Worm (Caenorhabditis elegans) whole organism, L3 larva: ENCODE measurements around the gene Y43D4A.1.

Source experiments
- R02D3.7 ChIP-seq: fragments of 150-350 bp; optimal IDR thresholded peaks from 2 replicates; lab custom pipeline; 2014; ENCODE audit warnings: missing biosample characterization, missing genetic modification characterization
- egl-27 ChIP-seq: sonication (generic microtip); optimal IDR thresholded peaks from 4 replicates; lab custom pipeline; 2017; ENCODE audit warnings: missing biosample characterization, missing genetic modification reagents, missing genetic modification characterization
- fkh-10 ChIP-seq: sonication (generic microtip); optimal IDR thresholded peaks from 2 replicates; lab custom pipeline; 2017; ENCODE audit warnings: missing biosample characterization, missing genetic modification reagents, missing genetic modification characterization
- nhr-11 ChIP-seq: fragments of 150-350 bp; optimal IDR thresholded peaks from 2 replicates; lab custom pipeline; 2014; ENCODE audit warnings: missing biosample characterization, missing genetic modification characterization
- pqm-1 ChIP-seq: fragments of 150-350 bp; optimal IDR thresholded peaks from 2 replicates; lab custom pipeline; 2017; ENCODE audit warnings: missing biosample characterization, missing genetic modification characterization, inconsistent platforms
- skn-1 ChIP-seq: fragments of 150-350 bp; optimal IDR thresholded peaks from 2 replicates; lab custom pipeline; 2014; ENCODE audit warnings: missing biosample characterization, missing genetic modification characterization
- snpc-4 ChIP-seq: fragments of 150-350 bp; optimal IDR thresholded peaks from 2 replicates; lab custom pipeline; 2014; ENCODE audit warnings: missing biosample characterization, missing genetic modification characterization
- unc-39 ChIP-seq: sonication (generic microtip); optimal IDR thresholded peaks from 4 replicates; lab custom pipeline; 2017; ENCODE audit warnings: missing biosample characterization, missing genetic modification characterization
- zag-1 ChIP-seq: fragments of 150-350 bp; optimal IDR thresholded peaks from 2 replicates; lab custom pipeline; 2014; ENCODE audit warnings: missing biosample characterization, missing genetic modification characterization

- TF ChIP-seq pqm-1 (tag; lab: Kevin White, UChicago) (no peak), snpc-4 (tag; lab: Kevin White, UChicago) (no peak), fkh-10 (GFP tag; lab: Kevin White, UChicago) (no peak), skn-1 (no peak), nhr-11 (tag; lab: Kevin White, UChicago) (no peak), R02D3.7 (tag; lab: Kevin White, UChicago) (no peak), zag-1 (tag; lab: Kevin White, UChicago) (no peak), unc-39 (no peak), egl-27 (tag; lab: Kevin White, UChicago) (no peak)
These were observed 36.7 kb upstream of the Y43D4A.1 start for ce11 chrIV:16706950-16707349.
